Fruit fly (Drosophila melanogaster) whole organism, wandering third instar larva: ENCODE data around the gene lwr.

Experiments used
- Dfd ChIP-seq: fragments of >200 bp; optimal IDR thresholded peaks from 2 replicates; lab custom pipeline; 2017; ENCODE audit warnings: missing biosample characterization, missing genetic modification characterization
- Hnf4 ChIP-seq: fragments of 200-800 bp; sonication (Bioruptor generic); optimal IDR thresholded peaks from 2 replicates; lab custom pipeline; 2016; ENCODE audit warnings: missing biosample characterization, mild to moderate bottlenecking, missing genetic modification characterization
- Hr78 ChIP-seq: fragments of >200 bp; optimal IDR thresholded peaks from 2 replicates; lab custom pipeline; 2017; ENCODE audit warnings: missing biosample characterization, missing genetic modification characterization
- Hr83 ChIP-seq: fragments of 200-300 bp; sonication (Bioruptor generic); optimal IDR thresholded peaks from 2 replicates; lab custom pipeline; 2016; ENCODE audit warnings: missing biosample characterization, mild to moderate bottlenecking, missing genetic modification characterization, moderate library complexity; ENCODE audit not compliant: poor library complexity, severe bottlenecking
- OdsH ChIP-seq: fragments of 200-800 bp; sonication (Bioruptor generic); optimal IDR thresholded peaks from 2 replicates; lab custom pipeline; 2016; ENCODE audit warnings: missing biosample characterization, mild to moderate bottlenecking, missing genetic modification characterization
- Sp1 ChIP-seq: fragments of 200-800 bp; sonication (Bioruptor generic); optimal IDR thresholded peaks from 3 replicates; lab custom pipeline; 2019; ENCODE audit warnings: missing biosample characterization, mild to moderate bottlenecking, missing genetic modification characterization, moderate library complexity
- ey ChIP-seq: fragments of 200-800 bp; sonication (Bioruptor generic); optimal IDR thresholded peaks from 2 replicates; lab custom pipeline; 2016; ENCODE audit warnings: missing biosample characterization, missing genetic modification characterization
- fru ChIP-seq: fragments of 200-800 bp; sonication (Bioruptor generic); optimal IDR thresholded peaks from 3 replicates; lab custom pipeline; 2016; ENCODE audit warnings: missing biosample characterization, mild to moderate bottlenecking, missing genetic modification characterization
- lola ChIP-seq: fragments of >200 bp; optimal IDR thresholded peaks from 2 replicates; lab custom pipeline; 2017; ENCODE audit warnings: missing biosample characterization, missing genetic modification characterization
- pan ChIP-seq: fragments of >200 bp; optimal IDR thresholded peaks from 2 replicates; lab custom pipeline; 2017
- psq ChIP-seq: fragments of 200-800 bp; sonication (Bioruptor generic); optimal IDR thresholded peaks from 3 replicates; lab custom pipeline; 2017; ENCODE audit warnings: missing biosample characterization, mild to moderate bottlenecking, missing genetic modification characterization, moderate library complexity
- rgr ChIP-seq: fragments of 200-800 bp; sonication (Bioruptor generic); optimal IDR thresholded peaks from 3 replicates; lab custom pipeline; 2016; ENCODE audit warnings: missing biosample characterization, mild to moderate bottlenecking, missing genetic modification characterization
- usp ChIP-seq: fragments of >200 bp; optimal IDR thresholded peaks from 2 replicates; lab custom pipeline; 2017; ENCODE audit warnings: missing biosample characterization, missing genetic modification characterization

dm6 chr2L:525547-526180, 16.7 kb downstream of the lwr start:
- TF ChIP-seq fru (GFP tag; lab: Kevin White, UChicago): no peak
- no peak for TF ChIP-seq Hr78 (GFP tag; lab: Kevin White, UChicago)
- no peak for TF ChIP-seq Hr83 (GFP tag; lab: Kevin White, UChicago)
- no peak for TF ChIP-seq Hnf4 (GFP tag; lab: Kevin White, UChicago)
- no peak for TF ChIP-seq pan (lab: Kevin White, UChicago)
- no peak for TF ChIP-seq psq (GFP tag; lab: Kevin White, UChicago)
- no peak for TF ChIP-seq usp (GFP tag; lab: Kevin White, UChicago)
- TF ChIP-seq OdsH (GFP tag; lab: Kevin White, UChicago): no peak
- peak; percentile 64 for TF ChIP-seq Dfd
- no peak for TF ChIP-seq rgr (GFP tag; lab: Kevin White, UChicago)
- no peak for TF ChIP-seq ey
- TF ChIP-seq Sp1 (GFP tag; lab: Kevin White, UChicago): no peak
- no peak for TF ChIP-seq lola (GFP tag; lab: Kevin White, UChicago)
